Worm (Caenorhabditis elegans): ENCODE results near the gene deg-3.

deg-3 gene

ce11 chrV:11446297-11446696 lies 31.3 kb upstream of the deg-3 start, which contains the start of gene mig-17:
Gene mig-17, plus strand, starts transcription at chrV:11446685.
- no peak for TF ChIP-seq ceh-16 (tag; optimal IDR thresholded peaks at IDR 0.05)
- peak; percentile 31 for TF ChIP-seq nhr-129 (tag; optimal IDR thresholded peaks at IDR 0.05)
- TF ChIP-seq sma-9 (GFP tag; optimal IDR thresholded peaks at IDR 0.05) = peak; percentile 7
- no peak for TF ChIP-seq sma-9 (tag; optimal IDR thresholded peaks at IDR 0.05)
- TF ChIP-seq Y55F3AM.14 (GFP tag; optimal IDR thresholded peaks at IDR 0.05) = no peak
- peak; percentile 56 for TF ChIP-seq F13H6.1 (tag; optimal IDR thresholded peaks at IDR 0.05)

- TF ChIP-seq nhr-25 (tag; optimal IDR thresholded peaks at IDR 0.05) (no peak), mab-5 (tag; optimal IDR thresholded peaks at IDR 0.05) (peak; percentile 14), F13H6.1 (tag; optimal IDR thresholded peaks at IDR 0.05) (peak; percentile 75), lin-11 (tag; optimal IDR thresholded peaks at IDR 0.05) (no peak), unc-55 (GFP tag; optimal IDR thresholded peaks at IDR 0.05) (peak; percentile 61), sma-9 (GFP tag; optimal IDR thresholded peaks at IDR 0.05) (peak; percentile 14), sma-9 (tag; optimal IDR thresholded peaks at IDR 0.05) (no peak), ama-1 (optimal IDR thresholded peaks at IDR 0.05) (no peak), nhr-12 (tag; optimal IDR thresholded peaks at IDR 0.05) (no peak), egl-27 (tag; optimal IDR thresholded peaks at IDR 0.05) (no peak), sem-4 (tag; optimal IDR thresholded peaks at IDR 0.05) (peak; percentile 23), zag-1 (tag; optimal IDR thresholded peaks at IDR 0.05) (peak; percentile 58), C34F6.9 (tag; optimal IDR thresholded peaks at IDR 0.05) (peak; percentile 43), lin-13 (GFP tag; optimal IDR thresholded peaks at IDR 0.05) (peak; percentile 22), mdl-1 (tag; optimal IDR thresholded peaks at IDR 0.05) (peak in 1 of 2 experiments; percentile 29), sma-3 (GFP tag; optimal IDR thresholded peaks at IDR 0.05) (no peak), lsy-2 (tag; optimal IDR thresholded peaks at IDR 0.05) (peak in 1 of 2 experiments; percentile 5)
Observed at ce11 chrV:11445375-11445774, 30.4 kb upstream of the deg-3 start.

- TF ChIP-seq mab-5 (tag; optimal IDR thresholded peaks at IDR 0.05) (peak; percentile 2), C34F6.9 (tag; optimal IDR thresholded peaks at IDR 0.05) (no peak), sma-9 (GFP tag; optimal IDR thresholded peaks at IDR 0.05) (peak; percentile 7), sma-9 (tag; optimal IDR thresholded peaks at IDR 0.05) (no peak)
Observed at ce11 chrV:11443503-11443902, 28.5 kb upstream of the deg-3 start, which contains the start of gene F57B7.2. Gene F57B7.2, minus strand, starts transcription at chrV:11443603.

ce11 chrV:11439202-11439601 lies 24.2 kb upstream of the deg-3 start:
- no peak for TF ChIP-seq nhr-25 (tag; optimal IDR thresholded peaks at IDR 0.05)
- no peak for TF ChIP-seq skn-1 (tag; optimal IDR thresholded peaks at IDR 0.05)
- TF ChIP-seq ceh-82 (tag; optimal IDR thresholded peaks at IDR 0.05) = no peak
- TF ChIP-seq ceh-16 (tag; optimal IDR thresholded peaks at IDR 0.05) = no peak
- TF ChIP-seq ztf-4 (tag; optimal IDR thresholded peaks at IDR 0.05) = no peak
- no peak for TF ChIP-seq egl-27 (tag; optimal IDR thresholded peaks at IDR 0.05)
- TF ChIP-seq nhr-11 (tag; optimal IDR thresholded peaks at IDR 0.05) = no peak
- TF ChIP-seq nhr-237 (tag; optimal IDR thresholded peaks at IDR 0.05) = no peak
- TF ChIP-seq ZK546.5 (tag; optimal IDR thresholded peaks at IDR 0.05) = no peak
- TF ChIP-seq sma-3 (GFP tag; optimal IDR thresholded peaks at IDR 0.05) = no peak

ce11 chrV:11438464-11438863 lies 23.5 kb upstream of the deg-3 start, which contains the start of gene dmsr-1:
Gene dmsr-1, plus strand, starts transcription at chrV:11438764.
- TF ChIP-seq nhr-11 (tag; optimal IDR thresholded peaks at IDR 0.05) = no peak
- no peak for TF ChIP-seq gmeb-1 (tag; optimal IDR thresholded peaks at IDR 0.05)
- TF ChIP-seq ztf-4 (tag; optimal IDR thresholded peaks at IDR 0.05) = no peak
- TF ChIP-seq zag-1 (tag; optimal IDR thresholded peaks at IDR 0.05) = no peak
- TF ChIP-seq mbf-1 (tag; optimal IDR thresholded peaks at IDR 0.05) = no peak
- TF ChIP-seq ztf-1 (GFP tag; conservative IDR thresholded peaks at IDR 0.05) = no peak
- no peak for TF ChIP-seq sma-9 (GFP tag; optimal IDR thresholded peaks at IDR 0.05)
- TF ChIP-seq sma-9 (tag; optimal IDR thresholded peaks at IDR 0.05) = no peak
- no peak for TF ChIP-seq ama-1 (optimal IDR thresholded peaks at IDR 0.05)
- no peak for TF ChIP-seq ZK546.5 (tag; optimal IDR thresholded peaks at IDR 0.05)
- no peak for TF ChIP-seq nhr-129 (tag; optimal IDR thresholded peaks at IDR 0.05)
- no peak for TF ChIP-seq nhr-23 (tag; optimal IDR thresholded peaks at IDR 0.05)
- no peak for TF ChIP-seq nhr-6 (tag; optimal IDR thresholded peaks at IDR 0.05)
- no peak for TF ChIP-seq lin-39 (tag; optimal IDR thresholded peaks at IDR 0.05)
- TF ChIP-seq blmp-1 (tag; optimal IDR thresholded peaks at IDR 0.05; ENCODE audit: insufficient read depth) = no peak
- TF ChIP-seq unc-62 (GFP tag; optimal IDR thresholded peaks at IDR 0.05) = no peak
